Worm (Caenorhabditis elegans) whole organism, L2 larva: ENCODE results near the gene M7.12.

ENCODE experiments used
- aly-2 ChIP-seq: fragments of 150-350 bp; optimal IDR thresholded peaks from 2 replicates; lab custom pipeline; 2014; ENCODE audit warnings: missing biosample characterization, missing genetic modification characterization
- fos-1 ChIP-seq: fragments of 150-350 bp; optimal IDR thresholded peaks from 2 replicates; lab custom pipeline; 2014; ENCODE audit warnings: missing biosample characterization, missing genetic modification characterization

- TF ChIP-seq aly-2 (tag; lab: Kevin White, UChicago): no peak
- no peak for TF ChIP-seq fos-1 (tag; lab: Kevin White, UChicago)
Observed at ce11 chrIV:11126004-11126027, 28.0 kb upstream of the M7.12 start, which contains the start of gene swsn-4.
